Worm (Caenorhabditis elegans) whole organism, L3 larva: ENCODE results near the gene Y22D7AL.6.

Source experiments
- aly-2 ChIP-seq: fragments of 150-350 bp; optimal IDR thresholded peaks from 2 replicates; lab custom pipeline; 2014; ENCODE audit warnings: missing biosample characterization, missing genetic modification characterization
- fos-1 ChIP-seq: fragments of 150-350 bp; optimal IDR thresholded peaks from 2 replicates; lab custom pipeline; 2014; ENCODE audit warnings: missing biosample characterization, missing genetic modification characterization
- lin-39 ChIP-seq: fragments of 150-350 bp; optimal IDR thresholded peaks from 2 replicates; lab custom pipeline; 2018; ENCODE audit warnings: missing biosample characterization, missing genetic modification reagents, missing genetic modification characterization
- nhr-11 ChIP-seq: fragments of 150-350 bp; optimal IDR thresholded peaks from 2 replicates; lab custom pipeline; 2014; ENCODE audit warnings: missing biosample characterization, missing genetic modification characterization
- nhr-12 ChIP-seq: fragments of 150-350 bp; optimal IDR thresholded peaks from 2 replicates; lab custom pipeline; 2014; ENCODE audit warnings: missing biosample characterization, missing genetic modification characterization
- nhr-237 ChIP-seq: fragments of 150-350 bp; optimal IDR thresholded peaks from 2 replicates; lab custom pipeline; 2014; ENCODE audit warnings: missing biosample characterization, missing genetic modification characterization
- nhr-76 ChIP-seq: fragments of 150-350 bp; sonication (generic microtip); optimal IDR thresholded peaks from 5 replicates; lab custom pipeline; 2014; ENCODE audit warnings: missing biosample characterization, missing genetic modification characterization
- pqm-1 ChIP-seq: fragments of 150-350 bp; optimal IDR thresholded peaks from 2 replicates; lab custom pipeline; 2017; ENCODE audit warnings: missing biosample characterization, missing genetic modification characterization, inconsistent platforms
- sea-2 ChIP-seq: fragments of 150-350 bp; sonication (generic microtip); optimal IDR thresholded peaks from 4 replicates; lab custom pipeline; 2014; ENCODE audit warnings: missing biosample characterization, missing genetic modification reagents, missing genetic modification characterization
- snpc-4 ChIP-seq: fragments of 150-350 bp; optimal IDR thresholded peaks from 2 replicates; lab custom pipeline; 2014; ENCODE audit warnings: missing biosample characterization, missing genetic modification characterization
- unc-62 ChIP-seq: fragments of 150-350 bp; sonication (generic microtip); optimal IDR thresholded peaks from 4 replicates; lab custom pipeline; 2014; ENCODE audit warnings: missing biosample characterization, missing genetic modification reagents, missing genetic modification characterization

- no peak for TF ChIP-seq unc-62 (GFP tag; lab: Kevin White, UChicago)
- TF ChIP-seq nhr-11 (tag; lab: Kevin White, UChicago): no peak
- TF ChIP-seq pqm-1 (tag; lab: Kevin White, UChicago): no peak
- TF ChIP-seq snpc-4 (tag; lab: Kevin White, UChicago): no peak
- TF ChIP-seq nhr-12: no peak
- no peak for TF ChIP-seq nhr-76 (tag; lab: Kevin White, UChicago)
- TF ChIP-seq sea-2 (GFP tag; lab: Kevin White, UChicago): no peak
- TF ChIP-seq nhr-237 (tag; lab: Kevin White, UChicago): no peak
- no peak for TF ChIP-seq aly-2
- TF ChIP-seq fos-1 (tag; lab: Kevin White, UChicago): no peak
- no peak for TF ChIP-seq lin-39
Measured at ce11 chrIII:1652925-1653324, 48.2 kb downstream of the Y22D7AL.6 start.
